Fruit fly (Drosophila melanogaster): ENCODE results near the gene mRpL2.

The mRpL2 gene

dm6 chr3L:11089805-11090440 is 30.7 kb upstream of the mRpL2 start (continued):
- TF ChIP-seq fd59A (GFP tag; optimal IDR thresholded peaks at IDR 0.05) (no peak), CG10631 (GFP tag; optimal IDR thresholded peaks at IDR 0.05) (peak; percentile 61), Hr4 (GFP tag; optimal IDR thresholded peaks at IDR 0.05) (peak; percentile 88), fkh (GFP tag; optimal IDR thresholded peaks at IDR 0.05) (peak; percentile 92), CG16779 (tag; optimal IDR thresholded peaks at IDR 0.05) (peak; percentile 3), vri (GFP tag; optimal IDR thresholded peaks at IDR 0.05) (peak; percentile 61), Ets96B (tag; optimal IDR thresholded peaks at IDR 0.05) (peak; percentile 38), salr (GFP tag; optimal IDR thresholded peaks at IDR 0.05) (peak in 1 of 2 experiments; percentile 85), Sox15 (GFP tag; optimal IDR thresholded peaks at IDR 0.05) (peak; percentile 8), CG6163 (GFP tag; IDR thresholded peaks at IDR 0.05) (peak; percentile 65; the same call in 1 of the 3 replicates), Smox (GFP tag; optimal IDR thresholded peaks at IDR 0.05) (peak; percentile 71), CG11902 (GFP tag; optimal IDR thresholded peaks at IDR 0.05) (no peak), CG6808 (GFP tag; optimal IDR thresholded peaks at IDR 0.05) (no peak), spab (GFP tag; optimal IDR thresholded peaks at IDR 0.05) (peak; percentile 15), eg (GFP tag; IDR thresholded peaks at IDR 0.05) (peak; percentile 67), OdsH (GFP tag; optimal IDR thresholded peaks at IDR 0.05) (peak; percentile 77), CG9139 (GFP tag; optimal IDR thresholded peaks at IDR 0.05) (no peak), svp (GFP tag) (peak; percentile 88), Ets21C (GFP tag; optimal IDR thresholded peaks at IDR 0.05) (peak; percentile 56), Sox102F (GFP tag; optimal IDR thresholded peaks at IDR 0.05) (peak; percentile 76), CG8319 (GFP tag; optimal IDR thresholded peaks at IDR 0.05) (no peak), CG8632 (GFP tag; optimal IDR thresholded peaks at IDR 0.05) (peak; percentile 68)

DNA sequence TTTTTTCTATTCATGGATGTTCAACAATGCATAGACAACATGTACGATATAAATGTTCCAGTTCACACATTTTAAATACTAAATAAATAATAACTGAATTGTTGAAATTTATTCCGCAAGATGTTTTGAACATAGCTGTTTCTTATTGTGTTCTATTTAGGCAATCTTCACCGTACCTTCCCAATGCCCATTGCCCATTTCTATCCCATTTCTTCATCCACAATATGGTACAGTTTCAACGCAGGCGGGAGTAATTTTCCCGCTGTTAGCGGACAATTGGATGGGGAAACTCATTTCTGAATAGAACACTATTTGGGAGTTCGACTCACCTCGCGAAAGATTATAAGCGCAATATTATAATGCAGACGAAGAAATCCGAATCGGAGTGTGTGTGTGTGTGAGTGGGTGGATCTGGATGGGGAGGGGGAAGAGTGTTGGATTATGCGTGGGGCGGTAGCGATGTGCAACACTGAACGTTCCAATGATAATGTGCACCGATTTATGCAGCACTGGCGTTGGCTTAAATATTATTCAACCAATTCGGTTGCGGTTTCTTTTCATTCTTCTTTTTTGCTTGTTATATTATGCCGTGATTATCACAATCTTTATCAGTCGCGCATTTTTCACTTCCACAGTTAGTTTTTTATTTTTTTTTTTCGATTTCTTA is 28.6 kb upstream of the mRpL2 start:
- TF ChIP-seq CG15336 (GFP tag; IDR thresholded peaks at IDR 0.05) (0 out of 2 replicates have a peak, but pooled peaks have one; percentile 28), CG6276 (GFP tag; optimal IDR thresholded peaks at IDR 0.05) (no peak), OdsH (GFP tag; optimal IDR thresholded peaks at IDR 0.05) (peak; percentile 67), CG8119 (GFP tag; IDR thresholded peaks at IDR 0.05) (peak; percentile 39; the same call in 1 of the 3 replicates), CG4318 (GFP tag; optimal IDR thresholded peaks at IDR 0.05) (no peak), fd85E (GFP tag; optimal IDR thresholded peaks at IDR 0.05) (peak; percentile 40), pdm3 (GFP tag; optimal IDR thresholded peaks at IDR 0.05) (peak; percentile 66), Sox15 (GFP tag; optimal IDR thresholded peaks at IDR 0.05) (peak; percentile 14), CG3032 (tag; optimal IDR thresholded peaks at IDR 0.05) (peak; percentile 41), salr (GFP tag; optimal IDR thresholded peaks at IDR 0.05) (peak; percentile 7 to 28), Met (GFP tag; optimal IDR thresholded peaks at IDR 0.05) (peak; percentile 71), Ets96B (tag; optimal IDR thresholded peaks at IDR 0.05) (no peak), fd59A (GFP tag; optimal IDR thresholded peaks at IDR 0.05) (no peak), CG11294 (GFP tag; IDR thresholded peaks at IDR 0.05) (0 out of 2 replicates have a peak, but pooled peaks have one; percentile 9), Hr4 (GFP tag; optimal IDR thresholded peaks at IDR 0.05) (peak; percentile 7), CG16779 (tag; optimal IDR thresholded peaks at IDR 0.05) (peak; percentile 19), CG6854 (GFP tag; optimal IDR thresholded peaks at IDR 0.05) (peak; percentile 18), Lpt (GFP tag; optimal IDR thresholded peaks at IDR 0.05) (peak; percentile 9), svp (GFP tag) (peak; percentile 73), Blimp-1 (GFP tag; optimal IDR thresholded peaks at IDR 0.05) (peak; percentile 15), CG31627 (GFP tag; optimal IDR thresholded peaks at IDR 0.05) (peak; percentile 73), vri (GFP tag; optimal IDR thresholded peaks at IDR 0.05) (peak; percentile 95), CG32006 (GFP tag; optimal IDR thresholded peaks at IDR 0.05) (peak; percentile 37), CG6163 (GFP tag; IDR thresholded peaks at IDR 0.05) (peak; percentile 72), Eip93F (GFP tag; optimal IDR thresholded peaks at IDR 0.05) (no peak), CG11902 (GFP tag; optimal IDR thresholded peaks at IDR 0.05) (peak; percentile 28), CG1621 (tag; optimal IDR thresholded peaks at IDR 0.05) (peak; percentile 21), Sox14 (GFP tag; optimal IDR thresholded peaks at IDR 0.05) (peak; percentile 70), CG6808 (GFP tag; optimal IDR thresholded peaks at IDR 0.05) (peak; percentile 51), Sox102F (GFP tag; optimal IDR thresholded peaks at IDR 0.05) (peak; percentile 56), net (GFP tag; optimal IDR thresholded peaks at IDR 0.05) (peak; percentile 45), Gug (GFP tag; IDR thresholded peaks at IDR 0.05) (peak; percentile 23; the same call in 1 of the 2 replicates), Ets21C (GFP tag; optimal IDR thresholded peaks at IDR 0.05) (peak; percentile 42), CG7368 (GFP tag; optimal IDR thresholded peaks at IDR 0.05) (peak; percentile 54), Eip78C (GFP tag) (peak; percentile 84), CG8319 (GFP tag; optimal IDR thresholded peaks at IDR 0.05) (peak; percentile 59), CG10631 (GFP tag; optimal IDR thresholded peaks at IDR 0.05) (peak; percentile 67), esn (GFP tag; optimal IDR thresholded peaks at IDR 0.05) (peak; percentile 74), CG6792 (GFP tag; optimal IDR thresholded peaks at IDR 0.05) (peak; percentile 56)

Data from whole organism, prepupa.